Worm (Caenorhabditis elegans): ENCODE data around the gene srsx-35.

Gene srsx-35

DNA sequence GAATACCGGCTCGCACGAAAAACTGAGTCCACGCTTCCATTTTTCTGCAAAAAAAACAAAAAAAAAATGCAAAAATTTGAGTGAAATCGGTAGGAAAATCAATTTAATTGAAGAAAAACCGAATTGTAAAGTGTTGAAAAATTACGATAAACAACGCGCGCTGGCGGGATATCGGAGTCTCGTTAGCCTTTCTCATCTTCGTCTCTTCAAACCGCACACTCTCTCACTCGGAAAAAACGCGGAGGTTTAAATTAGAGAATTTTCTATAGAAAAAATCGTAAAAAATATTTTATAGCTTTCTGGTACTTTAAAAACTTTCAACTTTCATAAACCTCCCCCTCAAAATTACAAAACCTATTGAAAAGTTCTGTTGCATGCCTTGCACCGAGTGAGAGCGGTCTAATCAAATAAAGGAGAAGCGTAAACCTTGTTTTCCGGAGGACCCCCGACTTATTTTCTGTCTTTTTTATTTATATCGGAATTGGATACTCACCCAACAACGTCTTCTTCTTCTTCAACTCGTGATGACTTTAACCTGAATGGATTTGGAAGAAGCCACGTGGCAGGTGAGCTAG, 22.9 kb downstream of the srsx-35 start, which contains the start of the genes F53F8.5 and F53F8.6 (continued):
- TF ChIP-seq pax-3 (tag; optimal IDR thresholded peaks at IDR 0.05) (no peak), hlh-17 (GFP tag; optimal IDR thresholded peaks at IDR 0.05; ENCODE audit: borderline replicate concordance) (no peak), tbx-2 (tag; optimal IDR thresholded peaks at IDR 0.05) (peak; percentile 64), ama-1 (optimal IDR thresholded peaks at IDR 0.05) (no peak), hpl-2 (GFP tag; optimal IDR thresholded peaks at IDR 0.05) (no peak), rnt-1 (tag; optimal IDR thresholded peaks at IDR 0.05) (peak; percentile 70), blmp-1 (tag; optimal IDR thresholded peaks at IDR 0.05) (peak; percentile 28), skn-1 (tag; optimal IDR thresholded peaks at IDR 0.05) (peak; percentile 60), nhr-28 (tag; optimal IDR thresholded peaks at IDR 0.05) (no peak), C04F5.9 (tag; optimal IDR thresholded peaks at IDR 0.05) (no peak), elt-2 (tag; optimal IDR thresholded peaks at IDR 0.05) (no peak), mab-9 (GFP tag; IDR thresholded peaks at IDR 0.05) (no peak), dsc-1 (tag; optimal IDR thresholded peaks at IDR 0.05) (peak; percentile 62), tlp-1 (tag; optimal IDR thresholded peaks at IDR 0.05) (no peak), jun-1 (tag; optimal IDR thresholded peaks at IDR 0.05) (no peak), fkh-8 (tag; optimal IDR thresholded peaks at IDR 0.05) (no peak), sptf-1 (tag; optimal IDR thresholded peaks at IDR 0.05) (no peak), elt-3 (tag; optimal IDR thresholded peaks at IDR 0.05) (no peak), dpl-1 (GFP tag; optimal IDR thresholded peaks at IDR 0.05) (peak; percentile 87 to 91 (median 91)), egl-13 (tag; optimal IDR thresholded peaks at IDR 0.05) (no peak), Y116A8C.19 (tag; optimal IDR thresholded peaks at IDR 0.05; ENCODE audit: borderline replicate concordance) (no peak), snpc-4 (tag; optimal IDR thresholded peaks at IDR 0.05) (peak; percentile 49), isw-1 (GFP tag; IDR thresholded peaks at IDR 0.05) (peak; percentile 63), sox-4 (tag; optimal IDR thresholded peaks at IDR 0.05) (no peak), C16A3.4 (tag; optimal IDR thresholded peaks at IDR 0.05) (peak; percentile 11), pqm-1 (tag; optimal IDR thresholded peaks at IDR 0.05) (no peak), zag-1 (tag; optimal IDR thresholded peaks at IDR 0.05) (no peak), efl-3 (GFP tag; optimal IDR thresholded peaks at IDR 0.05) (no peak), fos-1 (tag; optimal IDR thresholded peaks at IDR 0.05) (peak; percentile 20), nhr-20 (tag; optimal IDR thresholded peaks at IDR 0.05) (peak; percentile 58), unc-86 (tag; optimal IDR thresholded peaks at IDR 0.05) (peak; percentile 53), unc-98 (GFP tag; IDR thresholded peaks at IDR 0.05) (no peak), ets-5 (GFP tag; IDR thresholded peaks at IDR 0.05) (no peak), alr-1 (tag; optimal IDR thresholded peaks at IDR 0.05; ENCODE audit: borderline replicate concordance) (no peak), lin-35 (GFP tag; optimal IDR thresholded peaks at IDR 0.05) (peak; percentile 90 to 95), ceh-90 (tag; optimal IDR thresholded peaks at IDR 0.05) (no peak), nhr-77 (tag; optimal IDR thresholded peaks at IDR 0.05) (peak; percentile 3), lin-14 (GFP tag; optimal IDR thresholded peaks at IDR 0.05) (peak; percentile 55), fkh-10 (GFP tag; optimal IDR thresholded peaks at IDR 0.05) (no peak), unc-62 (GFP tag; optimal IDR thresholded peaks at IDR 0.05) (no peak), F16B12.6 (tag; optimal IDR thresholded peaks at IDR 0.05) (no peak), nhr-19 (GFP tag; conservative IDR thresholded peaks at IDR 0.05) (peak; percentile 62), irx-1 (tag; optimal IDR thresholded peaks at IDR 0.05) (peak; percentile 49), pag-3 (tag; optimal IDR thresholded peaks at IDR 0.05; ENCODE audit: borderline replicate concordance, insufficient read depth) (no peak), ces-1 (GFP tag; optimal IDR thresholded peaks at IDR 0.05) (no peak), aha-1 (tag; optimal IDR thresholded peaks at IDR 0.05) (no peak), nhr-85 (tag) (peak; percentile 50), hlh-4 (tag; optimal IDR thresholded peaks at IDR 0.05) (no peak), ceh-82 (tag; optimal IDR thresholded peaks at IDR 0.05) (peak; percentile 29 to 57 (median 53)), lin-39 (tag; optimal IDR thresholded peaks at IDR 0.05) (peak; percentile 72), xbp-1 (tag; optimal IDR thresholded peaks at IDR 0.05) (peak; percentile 56), mef-2 (tag; optimal IDR thresholded peaks at IDR 0.05) (no peak), snu-23 (GFP tag; optimal IDR thresholded peaks at IDR 0.05) (peak; percentile 69)

Data from whole organism, L1 larva.